Fruit fly (Drosophila melanogaster): Measurements from ENCODE around the gene CG31706.

CG31706 gene

DNA sequence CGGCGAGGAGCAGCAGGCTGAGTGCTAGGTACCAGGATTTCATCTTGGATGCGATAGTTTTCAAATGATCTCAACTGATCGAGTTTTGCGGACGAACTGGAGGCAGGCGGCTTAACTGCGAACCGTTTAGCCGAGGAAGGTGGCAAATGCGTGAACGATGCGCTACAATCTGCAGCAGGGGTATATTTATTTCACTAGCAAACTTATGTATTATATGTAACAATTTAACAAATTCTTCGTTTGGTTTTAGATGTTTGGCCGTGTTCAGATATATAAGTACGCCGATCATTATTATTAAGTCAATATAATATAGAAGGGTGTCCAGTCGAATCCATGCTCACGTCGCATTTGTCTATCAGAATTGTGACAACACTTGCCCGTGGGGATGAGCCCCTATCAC is at the start of gene CG31706:
TSS of gene CG31706 (minus strand) at position 101 of the 400 bp plus-strand sequence.
- TF ChIP-seq CG11294 (GFP tag; IDR thresholded peaks at IDR 0.05): no peak
- TF ChIP-seq Sox15 (GFP tag; optimal IDR thresholded peaks at IDR 0.05): no peak

DNA sequence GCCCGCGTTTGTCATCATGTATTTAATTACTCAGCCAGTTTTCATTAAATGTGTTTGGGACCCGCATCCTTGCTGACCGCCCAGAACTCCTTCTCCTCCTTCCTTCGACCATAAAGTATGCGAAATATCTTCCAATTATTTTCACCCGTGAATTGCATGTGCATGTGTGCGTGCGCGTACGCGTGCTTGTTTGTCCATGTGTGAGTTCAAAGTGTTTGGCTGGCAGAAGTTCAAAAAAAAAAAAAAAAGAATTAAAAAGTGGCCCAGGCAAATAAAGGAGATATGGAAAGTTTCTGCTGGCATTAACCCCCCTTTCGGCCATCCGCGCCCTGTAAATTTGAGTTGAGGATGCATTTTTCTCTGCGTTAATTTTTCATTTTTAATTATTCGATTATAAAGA is 23.0 kb upstream of the CG31706 start:
- TF ChIP-seq esn (GFP tag; optimal IDR thresholded peaks at IDR 0.05) (no peak), eg (GFP tag; IDR thresholded peaks at IDR 0.05) (no peak), vri (GFP tag; optimal IDR thresholded peaks at IDR 0.05) (no peak), svp (GFP tag) (no peak), CG8632 (GFP tag; optimal IDR thresholded peaks at IDR 0.05) (no peak), CG6854 (GFP tag; optimal IDR thresholded peaks at IDR 0.05) (no peak), CG10631 (GFP tag; optimal IDR thresholded peaks at IDR 0.05) (no peak), spab (GFP tag; optimal IDR thresholded peaks at IDR 0.05) (no peak), CG11294 (GFP tag; IDR thresholded peaks at IDR 0.05) (no peak), CG15336 (GFP tag; IDR thresholded peaks at IDR 0.05) (no peak)

DNA sequence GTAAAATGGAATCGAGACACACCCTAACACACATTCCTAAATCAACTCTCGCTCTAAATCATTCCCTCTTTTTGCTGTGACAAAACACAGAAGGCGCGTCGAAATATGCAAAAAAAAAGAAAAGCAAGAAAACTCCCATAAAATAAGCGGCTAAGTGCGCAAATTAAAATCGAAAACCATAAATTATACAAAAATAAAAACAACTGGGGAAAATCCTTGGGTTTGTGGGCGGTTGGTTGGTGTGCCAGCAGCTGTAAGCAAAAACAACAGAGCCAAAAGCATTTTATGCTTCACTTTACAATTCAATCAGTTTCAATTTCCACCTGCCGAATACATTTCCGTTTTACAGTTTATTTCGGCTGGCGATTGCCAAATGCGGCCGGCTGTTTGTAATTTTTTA is 5.0 kb upstream of the CG31706 start, which contains the start of gene CG43438:
TSS of gene CG43438 (plus strand) at position 301 of the 400 bp plus-strand sequence.
- TF ChIP-seq svp (GFP tag) (peak; percentile 3), CG31627 (GFP tag; optimal IDR thresholded peaks at IDR 0.05) (no peak)

DNA sequence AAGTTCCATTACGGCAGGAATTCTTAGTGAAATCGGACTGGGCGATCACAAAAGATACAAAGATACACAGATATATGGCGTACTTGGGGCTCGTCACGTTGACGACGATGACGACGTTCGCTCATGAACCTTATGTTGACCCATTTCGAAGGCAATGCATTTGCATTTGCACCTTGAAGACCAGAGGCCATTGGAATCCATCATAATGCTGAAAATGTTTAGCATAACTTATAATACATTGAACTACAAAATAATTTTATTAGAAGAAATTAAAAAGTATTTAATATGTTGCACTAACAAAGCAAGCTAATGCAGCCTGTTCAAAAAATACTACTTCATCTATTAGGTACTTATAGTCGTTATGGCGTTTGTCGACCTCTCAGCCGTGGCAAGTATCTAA is 668 bp upstream of the CG31706 start, which contains the start of gene CG34162:
TSS of gene CG34162 (plus strand) at position 301 of the 400 bp plus-strand sequence.
- TF ChIP-seq CG8319 (GFP tag; optimal IDR thresholded peaks at IDR 0.05) (no peak), Met (GFP tag; optimal IDR thresholded peaks at IDR 0.05) (no peak), achi (GFP tag; optimal IDR thresholded peaks at IDR 0.05) (no peak), Hr4 (GFP tag; optimal IDR thresholded peaks at IDR 0.05) (no peak), ss (GFP tag; optimal IDR thresholded peaks at IDR 0.05) (no peak)

DNA sequence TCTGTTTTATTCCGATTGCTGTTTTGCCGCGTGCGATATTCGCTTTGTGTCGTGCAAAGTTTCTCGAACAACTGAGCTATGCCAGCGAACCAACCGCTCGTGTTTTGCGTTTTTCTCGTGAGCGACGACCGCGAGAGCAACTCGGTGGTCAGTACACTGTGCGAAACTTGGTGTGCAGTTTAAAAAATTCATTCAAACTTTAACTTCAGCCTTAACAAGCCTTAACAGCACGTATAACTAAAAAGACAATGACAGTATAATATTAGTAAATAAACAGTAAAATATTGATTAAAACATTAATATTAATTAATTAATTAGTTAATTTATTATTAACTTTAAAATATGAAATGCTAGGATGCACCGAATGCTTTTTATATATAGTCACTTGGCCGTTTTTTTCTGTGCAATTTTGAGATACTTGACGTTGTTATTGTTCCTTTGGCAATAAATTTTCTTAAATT is 2.7 kb downstream of the CG31706 start, which contains the start of gene CG31705:
TSS of gene CG31705 (minus strand) at position 77 of the 461 bp plus-strand sequence.
- peak; percentile 67 for TF ChIP-seq achi (GFP tag; optimal IDR thresholded peaks at IDR 0.05)
- TF ChIP-seq CG8119 (GFP tag; IDR thresholded peaks at IDR 0.05): peak; percentile 62
- peak; percentile 43 for TF ChIP-seq CG9139 (GFP tag; optimal IDR thresholded peaks at IDR 0.05)
- TF ChIP-seq Lpt (GFP tag; optimal IDR thresholded peaks at IDR 0.05): peak; percentile 0
- peak; percentile 51 for TF ChIP-seq CG11762 (GFP tag; optimal IDR thresholded peaks at IDR 0.05; ENCODE audit: insufficient read depth)
- peak; percentile 46 for TF ChIP-seq Blimp-1 (GFP tag; optimal IDR thresholded peaks at IDR 0.05)
- TF ChIP-seq OdsH (GFP tag; optimal IDR thresholded peaks at IDR 0.05): peak; percentile 59
- TF ChIP-seq pdm3 (GFP tag; optimal IDR thresholded peaks at IDR 0.05): no peak
- peak; percentile 50; the same call in 1 of the 2 replicates for TF ChIP-seq CG11294 (GFP tag; IDR thresholded peaks at IDR 0.05)
- TF ChIP-seq vri (GFP tag; optimal IDR thresholded peaks at IDR 0.05): no peak
- peak; percentile 80 for TF ChIP-seq CG32006 (GFP tag; optimal IDR thresholded peaks at IDR 0.05)
- peak; percentile 16 for TF ChIP-seq Met (GFP tag; optimal IDR thresholded peaks at IDR 0.05)
- TF ChIP-seq dsx (GFP tag; optimal IDR thresholded peaks at IDR 0.05; ENCODE audit: poor library complexity, severe bottlenecking): peak; percentile 18
- peak; percentile 62 for TF ChIP-seq CG15336 (GFP tag; IDR thresholded peaks at IDR 0.05)
- peak; percentile 60 for TF ChIP-seq CG11902 (GFP tag; optimal IDR thresholded peaks at IDR 0.05)
- TF ChIP-seq spab (GFP tag; optimal IDR thresholded peaks at IDR 0.05): peak; percentile 54
- TF ChIP-seq ss (GFP tag; optimal IDR thresholded peaks at IDR 0.05): peak in 1 of 2 experiments; percentile 58
- TF ChIP-seq CG4318 (GFP tag; optimal IDR thresholded peaks at IDR 0.05): peak; percentile 52
- peak; percentile 66 for TF ChIP-seq CG8319 (GFP tag; optimal IDR thresholded peaks at IDR 0.05)
- peak; percentile 27 for TF ChIP-seq Sox15 (GFP tag; optimal IDR thresholded peaks at IDR 0.05)
- TF ChIP-seq Hr39 (GFP tag; optimal IDR thresholded peaks at IDR 0.05): peak; percentile 18
- no peak for TF ChIP-seq Hr38 (GFP tag; optimal IDR thresholded peaks at IDR 0.05)
- peak; percentile 65 for TF ChIP-seq CG10669 (GFP tag; optimal IDR thresholded peaks at IDR 0.05)
- TF ChIP-seq fkh (GFP tag; optimal IDR thresholded peaks at IDR 0.05): peak; percentile 44
- peak; percentile 38 for TF ChIP-seq CG16779 (tag; optimal IDR thresholded peaks at IDR 0.05)
- peak; percentile 65 for TF ChIP-seq esn (GFP tag; optimal IDR thresholded peaks at IDR 0.05)
- TF ChIP-seq CG8632 (GFP tag; optimal IDR thresholded peaks at IDR 0.05): peak; percentile 63
- TF ChIP-seq fd59A (GFP tag; optimal IDR thresholded peaks at IDR 0.05): peak; percentile 34
- peak; percentile 8 for TF ChIP-seq Sox14 (GFP tag; optimal IDR thresholded peaks at IDR 0.05)
- no peak for TF ChIP-seq fd85E (GFP tag; optimal IDR thresholded peaks at IDR 0.05)
- peak; percentile 62 for TF ChIP-seq topi (GFP tag; optimal IDR thresholded peaks at IDR 0.05)
- TF ChIP-seq net (GFP tag; optimal IDR thresholded peaks at IDR 0.05): peak; percentile 41
- no peak for TF ChIP-seq CG1621 (tag; optimal IDR thresholded peaks at IDR 0.05)
- TF ChIP-seq Smox (GFP tag; optimal IDR thresholded peaks at IDR 0.05): peak; percentile 35
- peak; percentile 75 for TF ChIP-seq svp (GFP tag)
- peak; percentile 55 for TF ChIP-seq CG3032 (tag; optimal IDR thresholded peaks at IDR 0.05)
